Worm (Caenorhabditis elegans): ENCODE data around the gene ZK154.4.

Gene ZK154.4

DNA sequence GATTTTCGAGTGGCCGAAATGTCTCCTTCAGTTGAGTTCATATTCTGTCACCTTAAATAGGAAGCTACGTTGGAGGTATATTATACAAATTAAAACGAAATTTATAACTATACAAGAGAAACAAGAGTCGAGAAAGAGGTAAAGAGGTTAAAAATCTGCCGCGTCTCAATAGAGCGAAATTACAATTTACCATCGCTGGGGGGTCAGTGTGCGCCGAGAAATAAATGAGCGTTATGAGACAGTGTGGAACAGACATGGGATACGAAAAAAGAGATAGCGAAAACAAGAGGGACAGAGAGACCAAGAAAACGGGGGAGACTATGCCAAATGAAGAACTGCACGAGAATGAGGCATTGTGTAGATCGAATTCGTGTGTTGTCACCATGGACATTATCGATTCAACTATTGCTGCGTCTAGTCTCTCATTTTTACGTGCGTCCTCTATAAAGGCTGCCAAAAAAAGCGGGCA, 5.7 kb upstream of the ZK154.4 start, which contains the start of gene ZK154.5 (continued):
- TF ChIP-seq skn-1 (tag; optimal IDR thresholded peaks at IDR 0.05) (no peak), zip-2 (tag; optimal IDR thresholded peaks at IDR 0.05) (no peak), unc-130 (GFP tag; optimal IDR thresholded peaks at IDR 0.05) (no peak), nhr-102 (tag; optimal IDR thresholded peaks at IDR 0.05) (no peak), daf-12 (tag; optimal IDR thresholded peaks at IDR 0.05) (no peak), ama-1 (optimal IDR thresholded peaks at IDR 0.05) (no peak), daf-19 (GFP tag; conservative IDR thresholded peaks at IDR 0.05) (no peak), ceh-82 (tag; optimal IDR thresholded peaks at IDR 0.05) (no peak), tag-97 (GFP tag; IDR thresholded peaks at IDR 0.05) (no peak), T26A8.4 (GFP tag; IDR thresholded peaks at IDR 0.05) (peak; percentile 45; the same call in 1 of the 2 replicates), egl-43 (GFP tag; IDR thresholded peaks at IDR 0.05) (no peak), F44E2.7 (GFP tag; IDR thresholded peaks at IDR 0.05) (no peak), nhr-42 (GFP tag; IDR thresholded peaks at IDR 0.05) (no peak), gei-8 (GFP tag; optimal IDR thresholded peaks at IDR 0.05) (no peak), D1046.2 (GFP tag; IDR thresholded peaks at IDR 0.05) (no peak), snpc-1.2 (GFP tag; IDR thresholded peaks at IDR 0.05) (no peak), pha-4 (GFP tag; IDR thresholded peaks at IDR 0.05) (no peak), pha-4 (tag; optimal IDR thresholded peaks at IDR 0.05) (peak; percentile 42), nhr-11 (tag; optimal IDR thresholded peaks at IDR 0.05) (no peak), mes-2 (tag; optimal IDR thresholded peaks at IDR 0.05; ENCODE audit: poor library complexity, severe bottlenecking) (peak; percentile 24), lin-13 (GFP tag; optimal IDR thresholded peaks at IDR 0.05) (no peak), dve-1 (tag; optimal IDR thresholded peaks at IDR 0.05; ENCODE audit: insufficient read depth) (peak; percentile 62), fkh-10 (GFP tag; optimal IDR thresholded peaks at IDR 0.05) (no peak), lin-15B (tag; optimal IDR thresholded peaks at IDR 0.05) (no peak), zip-11 (GFP tag; IDR thresholded peaks at IDR 0.05) (no peak), mdl-1 (tag; optimal IDR thresholded peaks at IDR 0.05) (peak in 1 of 2 experiments; percentile 43), lsy-2 (tag; optimal IDR thresholded peaks at IDR 0.05) (peak in 1 of 2 experiments; percentile 34), tra-1 (GFP tag; IDR thresholded peaks at IDR 0.05) (no peak), hlh-30 (tag; optimal IDR thresholded peaks at IDR 0.05; ENCODE audit: insufficient read depth) (peak; percentile 58), Y5F2A.4 (GFP tag; optimal IDR thresholded peaks at IDR 0.05) (no peak), F37D6.2 (tag; optimal IDR thresholded peaks at IDR 0.05) (no peak), arid-1 (GFP tag; conservative IDR thresholded peaks at IDR 0.05) (no peak; the same call in 1 of the 2 replicates), nhr-111 (GFP tag; optimal IDR thresholded peaks at IDR 0.05) (no peak), nhr-237 (tag; optimal IDR thresholded peaks at IDR 0.05) (no peak), mdt-29 (GFP tag; IDR thresholded peaks at IDR 0.05) (no peak), attf-4 (tag; optimal IDR thresholded peaks at IDR 0.05) (no peak), jun-1 (tag; optimal IDR thresholded peaks at IDR 0.05) (no peak), daf-16 (GFP tag; optimal IDR thresholded peaks at IDR 0.05) (no peak), daf-16 (tag; optimal IDR thresholded peaks at IDR 0.05) (peak; percentile 53), mxl-2 (GFP tag; conservative IDR thresholded peaks at IDR 0.05) (no peak), fos-1 (tag; optimal IDR thresholded peaks at IDR 0.05) (no peak), ces-1 (GFP tag; optimal IDR thresholded peaks at IDR 0.05) (no peak), spr-1 (tag; optimal IDR thresholded peaks at IDR 0.05) (no peak), dmd-6 (GFP tag; IDR thresholded peaks at IDR 0.05) (0 out of 2 replicates have a peak, but pooled peaks have one; percentile 10), unc-39 (tag; optimal IDR thresholded peaks at IDR 0.05) (no peak), dmd-9 (GFP tag; IDR thresholded peaks at IDR 0.05) (no peak), ceh-28 (tag; optimal IDR thresholded peaks at IDR 0.05) (peak; percentile 10), madf-5 (GFP tag; IDR thresholded peaks at IDR 0.05) (no peak), ctbp-1 (GFP tag; IDR thresholded peaks at IDR 0.05) (0 out of 2 replicates have a peak, but pooled peaks have one; percentile 16), vab-7 (GFP tag; IDR thresholded peaks at IDR 0.05) (no peak), pqm-1 (tag; optimal IDR thresholded peaks at IDR 0.05) (no peak), unc-62 (GFP tag; optimal IDR thresholded peaks at IDR 0.05 in 1 of 2) (no peak), unc-62 (tag; optimal IDR thresholded peaks at IDR 0.05) (no peak)

Data from whole organism, L4 larva.